Worm (Caenorhabditis elegans) whole organism, L4 larva: ENCODE results near the gene T02C1.2.
A peak's percentile ranks its signal among the peaks of the same experiment; 100 is the strongest.

ENCODE experiments used
- D1046.2 ChIP-seq: fragments of 200-800 bp; sonication (Bioruptor generic); IDR thresholded peaks from 2 replicates; pipeline ENCODE4 v1.3.6; 2022; ENCODE audit warnings: missing genetic modification characterization, missing compliant biosample characterization
- F26F4.8 ChIP-seq: fragments of 200-800 bp; sonication (Bioruptor generic); conservative IDR thresholded peaks from 2 replicates; pipeline ENCODE4 v1.3.6; 2022; ENCODE audit warnings: missing genetic modification characterization, missing compliant biosample characterization
- Y105C5A.15 ChIP-seq: fragments of 200-800 bp; sonication (Bioruptor generic); IDR thresholded peaks from 2 replicates; pipeline ENCODE4 v1.3.6; 2022; ENCODE audit warnings: missing genetic modification characterization, missing compliant biosample characterization
- aha-1 ChIP-seq: fragments of 150-350 bp; peaks from one replicate; lab custom pipeline; 2014; ENCODE audit warnings: missing biosample characterization, missing genetic modification characterization
- arid-1 ChIP-seq: fragments of 200-800 bp; sonication (Bioruptor generic); conservative IDR thresholded peaks from 2 replicates; pipeline ENCODE4 v1.3.6; 2022; ENCODE audit warnings: missing genetic modification reagents, missing genetic modification characterization, missing compliant biosample characterization
- ceh-32 ChIP-seq: sonication (generic microtip); optimal IDR thresholded peaks from 2 replicates; lab custom pipeline; 2016; ENCODE audit warnings: mild to moderate bottlenecking, missing genetic modification characterization, missing compliant biosample characterization; ENCODE audit not compliant: poor library complexity
- ceh-82 ChIP-seq: sonication (generic microtip); optimal IDR thresholded peaks from 2 replicates; lab custom pipeline; 2017; ENCODE audit warnings: missing biosample characterization, missing genetic modification characterization
- daf-12 ChIP-seq: fragments of 150-350 bp; optimal IDR thresholded peaks from 2 replicates; lab custom pipeline; 2014; ENCODE audit warnings: missing biosample characterization, missing genetic modification reagents, missing genetic modification characterization
- daf-16 ChIP-seq, 3 experiments: sonication (generic microtip); optimal IDR thresholded peaks; 2 replicates each; lab custom pipeline; 2016 to 2017; ENCODE audit warnings: missing genetic modification characterization in 3 of 3, missing genetic modification reagents in 3 of 3, mild to moderate bottlenecking in 2 of 3, missing compliant biosample characterization in 2 of 3, missing biosample characterization in 1 of 3, moderate library complexity in 1 of 3
- dmd-6 ChIP-seq: fragments of 200-800 bp; sonication (Bioruptor generic); IDR thresholded peaks from 2 replicates; pipeline ENCODE4 v1.3.6; 2022; ENCODE audit warnings: missing genetic modification reagents, missing genetic modification characterization, missing compliant biosample characterization
- dmd-9 ChIP-seq: fragments of 200-800 bp; sonication (Bioruptor generic); IDR thresholded peaks from 2 replicates; pipeline ENCODE4 v1.3.6; 2022; ENCODE audit warnings: missing genetic modification reagents, missing genetic modification characterization, missing compliant biosample characterization
- dpl-1 ChIP-seq: fragments of 150-350 bp; optimal IDR thresholded peaks from 2 replicates; lab custom pipeline; 2014; ENCODE audit warnings: missing biosample characterization, missing genetic modification reagents, missing genetic modification characterization
- dve-1 ChIP-seq: sonication (generic microtip); optimal IDR thresholded peaks from 2 replicates; lab custom pipeline; 2017; ENCODE audit warnings: antibody characterized with exemption, mild to moderate bottlenecking, missing genetic modification characterization, missing compliant biosample characterization; ENCODE audit not compliant: insufficient read depth
- egl-27 ChIP-seq: sonication (generic microtip); optimal IDR thresholded peaks from 3 replicates; lab custom pipeline; 2017; ENCODE audit warnings: missing biosample characterization, missing genetic modification reagents, missing genetic modification characterization
- egl-43 ChIP-seq: fragments of 200-800 bp; sonication (Bioruptor generic); IDR thresholded peaks from 2 replicates; pipeline ENCODE4 v1.3.6; 2022; ENCODE audit warnings: missing genetic modification reagents, missing genetic modification characterization, missing compliant biosample characterization
- hif-1 ChIP-seq, 2 experiments: sonication (generic microtip); optimal IDR thresholded peaks; 2 replicates each; lab custom pipeline; 2016 to 2017; ENCODE audit warnings: missing compliant biosample characterization in 2 of 2, missing genetic modification characterization in 2 of 2, missing genetic modification reagents in 2 of 2, missing genotype in 2 of 2, mild to moderate bottlenecking in 1 of 2
- hlh-11 ChIP-seq: fragments of 200-800 bp; sonication (Bioruptor generic); optimal IDR thresholded peaks from 2 replicates; lab custom pipeline; 2018; ENCODE audit warnings: mild to moderate bottlenecking, missing genetic modification characterization, missing compliant biosample characterization
- hlh-30 ChIP-seq: sonication (generic microtip); optimal IDR thresholded peaks from 2 replicates; lab custom pipeline; 2017; ENCODE audit warnings: antibody characterized with exemption, mild to moderate bottlenecking, missing genetic modification characterization, missing compliant biosample characterization; ENCODE audit not compliant: insufficient read depth
- hmg-1.1 ChIP-seq: fragments of 200-800 bp; sonication (Bioruptor generic); IDR thresholded peaks from 2 replicates; pipeline ENCODE4 v1.3.6; 2022; ENCODE audit warnings: missing genetic modification reagents, missing genetic modification characterization, missing compliant biosample characterization
- lim-7 ChIP-seq: fragments of 200-800 bp; sonication (Bioruptor generic); IDR thresholded peaks from 2 replicates; pipeline ENCODE4 v1.3.6; 2022; ENCODE audit warnings: missing genetic modification characterization, missing compliant biosample characterization
- lin-13 ChIP-seq: fragments of 150-350 bp; optimal IDR thresholded peaks from 2 replicates; lab custom pipeline; 2014; ENCODE audit warnings: missing biosample characterization, missing genetic modification reagents, missing genetic modification characterization
- lin-38 ChIP-seq: fragments of 200-800 bp; sonication (Bioruptor generic); IDR thresholded peaks from 2 replicates; pipeline ENCODE4 v1.3.6; 2022; ENCODE audit warnings: missing genetic modification reagents, missing genetic modification characterization, missing compliant biosample characterization
- lir-3 ChIP-seq: sonication (generic microtip); optimal IDR thresholded peaks from 2 replicates; lab custom pipeline; 2016; ENCODE audit warnings: mild to moderate bottlenecking, missing genetic modification characterization, missing compliant biosample characterization
- lsy-2 ChIP-seq, 2 experiments: fragments of 150-350 bp in 1 of 2; sonication (generic microtip) in 1 of 2; optimal IDR thresholded peaks; 2 replicates each; lab custom pipeline; 2014 to 2017; ENCODE audit warnings: missing biosample characterization in 2 of 2, missing genetic modification characterization in 2 of 2
- mdl-1 ChIP-seq, 2 experiments: fragments of 150-350 bp in 1 of 2; sonication (generic microtip) in 1 of 2; optimal IDR thresholded peaks; 2 replicates each; lab custom pipeline; 2014 to 2017; ENCODE audit warnings: missing biosample characterization in 2 of 2, missing genetic modification characterization in 2 of 2
- mdt-29 ChIP-seq: fragments of 200-800 bp; sonication (Bioruptor generic); IDR thresholded peaks from 2 replicates; pipeline ENCODE4 v1.3.6; 2022; ENCODE audit warnings: missing genetic modification reagents, missing genetic modification characterization, missing compliant biosample characterization
- mep-1 ChIP-seq: fragments of 150-350 bp; sonication (generic microtip); optimal IDR thresholded peaks from 3 replicates; lab custom pipeline; 2014; ENCODE audit warnings: missing biosample characterization, missing genetic modification characterization
- mes-2 ChIP-seq: sonication (generic microtip); optimal IDR thresholded peaks from 2 replicates; lab custom pipeline; 2016; ENCODE audit warnings: missing genotype, mild to moderate bottlenecking, missing genetic modification characterization, missing compliant biosample characterization; ENCODE audit not compliant: poor library complexity, severe bottlenecking
- mxl-3 ChIP-seq: fragments of 200-800 bp; sonication (Bioruptor generic); optimal IDR thresholded peaks from 2 replicates; lab custom pipeline; 2018; ENCODE audit warnings: mild to moderate bottlenecking, missing genetic modification characterization, missing compliant biosample characterization
- nhr-102 ChIP-seq: sonication (generic microtip); optimal IDR thresholded peaks from 2 replicates; lab custom pipeline; 2016; ENCODE audit warnings: mild to moderate bottlenecking, missing genetic modification characterization, moderate library complexity, missing compliant biosample characterization
- nhr-111 ChIP-seq: fragments of 200-800 bp; sonication (Bioruptor generic); optimal IDR thresholded peaks from 2 replicates; lab custom pipeline; 2018; ENCODE audit warnings: mild to moderate bottlenecking, missing genetic modification characterization, missing compliant biosample characterization
- nhr-237 ChIP-seq: sonication (generic microtip); optimal IDR thresholded peaks from 2 replicates; lab custom pipeline; 2017; ENCODE audit warnings: missing biosample characterization, missing genetic modification characterization
- nhr-28 ChIP-seq: fragments of 150-350 bp; optimal IDR thresholded peaks from 2 replicates; lab custom pipeline; 2014; ENCODE audit warnings: missing biosample characterization, missing genetic modification characterization
- pha-4 ChIP-seq, 2 experiments: fragments of 150-350 bp in 1 of 2; fragments of 200-800 bp in 1 of 2; sonication (Bioruptor generic) in 1 of 2; IDR thresholded peaks in 1 of 2; optimal IDR thresholded peaks in 1 of 2; 2 replicates each; pipeline versions ENCODE4 v1.3.6 to Lab custom; 2014 to 2022; ENCODE audit warnings: missing genetic modification characterization in 2 of 2, missing genetic modification reagents in 2 of 2, missing biosample characterization in 1 of 2, missing compliant biosample characterization in 1 of 2
- pqm-1 ChIP-seq: sonication (generic microtip); optimal IDR thresholded peaks from 2 replicates; lab custom pipeline; 2017; ENCODE audit warnings: missing biosample characterization, missing genetic modification characterization
- rbr-2 ChIP-seq: sonication (generic microtip); optimal IDR thresholded peaks from 2 replicates; lab custom pipeline; 2016; ENCODE audit warnings: missing genotype, missing genetic modification characterization, missing compliant biosample characterization
- zag-1 ChIP-seq: fragments of 150-350 bp; optimal IDR thresholded peaks from 2 replicates; lab custom pipeline; 2014; ENCODE audit warnings: missing biosample characterization, missing genetic modification characterization
- zfp-2 ChIP-seq: sonication (generic microtip); optimal IDR thresholded peaks from 2 replicates; lab custom pipeline; 2016; ENCODE audit warnings: mild to moderate bottlenecking, missing genetic modification characterization, missing compliant biosample characterization
- zfp-3 ChIP-seq: fragments of 200-800 bp; sonication (Bioruptor generic); conservative IDR thresholded peaks from 2 replicates; pipeline ENCODE4 v1.3.6; 2022; ENCODE audit warnings: missing genetic modification reagents, missing genetic modification characterization, missing compliant biosample characterization
- zip-11 ChIP-seq: fragments of 200-800 bp; sonication (Bioruptor generic); IDR thresholded peaks from 2 replicates; pipeline ENCODE4 v1.3.6; 2022; ENCODE audit warnings: missing genetic modification characterization, missing compliant biosample characterization
- zip-2 ChIP-seq: fragments of 150-350 bp; optimal IDR thresholded peaks from 2 replicates; lab custom pipeline; 2014; ENCODE audit warnings: missing biosample characterization, missing genetic modification characterization
- ztf-7 ChIP-seq: fragments of 150-350 bp; optimal IDR thresholded peaks from 2 replicates; lab custom pipeline; 2014; ENCODE audit warnings: missing biosample characterization, missing genetic modification characterization

Gene T02C1.2

DNA sequence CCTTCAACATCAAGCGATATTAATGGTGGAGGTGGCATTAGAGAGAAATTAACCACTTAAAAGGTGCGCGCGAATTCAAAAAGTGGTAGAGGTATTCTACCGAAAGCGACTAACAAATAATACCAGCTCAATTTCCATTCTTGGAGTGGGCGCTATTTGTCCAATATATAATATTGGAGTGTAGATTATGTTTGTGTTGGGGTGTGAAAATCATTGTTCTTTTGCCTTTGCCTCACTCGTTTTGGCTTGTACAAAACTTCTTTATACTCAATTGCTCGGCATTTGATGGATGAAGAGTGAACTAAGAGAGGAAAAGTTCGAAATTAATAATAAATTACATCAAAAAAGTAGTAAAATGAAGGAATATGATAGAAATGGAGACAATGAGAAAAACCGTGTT is 19.7 kb upstream of the T02C1.2 start, which contains the start of gene T23G5.3:
Gene T23G5.3, minus strand, starts transcription at position 101 of the 400 bp plus-strand sequence.
- no peak for TF ChIP-seq nhr-237
- TF ChIP-seq aha-1 (tag; lab: Kevin White, UChicago), result peak; percentile 56

DNA sequence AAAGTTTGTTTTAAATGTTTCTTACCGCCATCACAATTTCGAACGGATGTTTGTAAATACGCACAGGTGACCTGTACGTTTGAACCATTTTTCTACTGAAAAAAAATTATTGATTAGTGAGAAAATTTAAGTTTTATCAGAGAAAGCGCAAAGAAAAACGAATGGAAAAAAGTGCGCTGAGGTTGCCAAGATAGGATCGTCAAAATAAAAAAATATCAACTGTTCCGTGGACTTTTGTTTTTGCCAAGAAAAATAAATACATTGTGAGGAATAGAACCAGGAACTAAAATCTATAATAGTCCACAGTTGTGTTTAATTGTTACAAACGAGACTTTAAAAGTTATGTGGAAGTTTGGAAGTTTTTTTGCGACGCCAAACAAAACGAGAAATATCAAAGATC is 14.6 kb upstream of the T02C1.2 start, which contains the start of gene T23G5.2:
Gene T23G5.2, minus strand, starts transcription at position 101 of the 400 bp plus-strand sequence.
- TF ChIP-seq daf-16 (GFP tag; optimal IDR thresholded peaks at IDR 0.05; lab: Kevin White, UChicago), result no peak
- TF ChIP-seq daf-16 (tag; optimal IDR thresholded peaks at IDR 0.05; lab: Kevin White, UChicago), result no peak
- TF ChIP-seq aha-1 (tag; lab: Kevin White, UChicago), result peak; percentile 57

DNA sequence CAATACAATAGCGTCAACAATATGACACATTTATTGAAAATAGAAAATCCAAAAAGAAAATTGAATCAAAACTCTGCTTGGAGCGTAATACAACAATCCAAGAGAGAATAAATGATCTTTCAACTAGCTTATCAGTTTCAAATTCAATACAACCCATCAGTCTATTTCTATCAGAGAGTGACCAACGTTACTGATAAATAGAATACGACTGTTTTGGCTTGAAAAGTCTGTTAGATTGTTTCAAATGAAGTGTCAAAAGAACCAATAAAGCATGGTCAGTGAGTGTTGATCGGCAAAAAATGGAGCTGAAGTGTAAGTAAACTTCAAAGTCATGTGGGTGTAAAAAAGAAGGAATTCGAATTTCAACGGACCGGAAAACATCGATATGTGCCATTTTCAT is 13.2 kb upstream of the T02C1.2 start:
- no peak for TF ChIP-seq zfp-3 (GFP tag; lab: Robert Waterston, UW)
- no peak for TF ChIP-seq egl-27 (tag; lab: Kevin White, UChicago)
- no peak for TF ChIP-seq F26F4.8
- no peak for TF ChIP-seq hlh-30 (tag; lab: Kevin White, UChicago)
- no peak for TF ChIP-seq lim-7 (GFP tag; lab: Robert Waterston, UW)
- peak; percentile 74 for TF ChIP-seq pqm-1
- TF ChIP-seq daf-16 (GFP tag; optimal IDR thresholded peaks at IDR 0.05; lab: Kevin White, UChicago), result no peak
- peak; percentile 85 for TF ChIP-seq daf-16 (tag; optimal IDR thresholded peaks at IDR 0.05; lab: Kevin White, UChicago)
- peak; percentile 23 for TF ChIP-seq hlh-11 (tag; lab: Kevin White, UChicago)
- TF ChIP-seq ceh-82 (tag; lab: Kevin White, UChicago), result no peak
- TF ChIP-seq nhr-28 (tag; lab: Kevin White, UChicago), result peak; percentile 40
- no peak for TF ChIP-seq dmd-9 (GFP tag; lab: Robert Waterston, UW)
- TF ChIP-seq lin-38, result no peak
- peak; percentile 5 for TF ChIP-seq dve-1 (tag; lab: Kevin White, UChicago)
- TF ChIP-seq zag-1 (tag; lab: Kevin White, UChicago), result no peak
- no peak for TF ChIP-seq rbr-2 (tag; lab: Kevin White, UChicago)
- TF ChIP-seq mdl-1 (tag; optimal IDR thresholded peaks at IDR 0.05; lab: Kevin White, UChicago), result no peak
- no peak for TF ChIP-seq D1046.2 (GFP tag; lab: Robert Waterston, UW)
- TF ChIP-seq nhr-111 (GFP tag; lab: Kevin White, UChicago), result no peak
- no peak for TF ChIP-seq lir-3
- TF ChIP-seq ztf-7 (tag; lab: Kevin White, UChicago), result no peak
- TF ChIP-seq zip-11 (GFP tag; lab: Robert Waterston, UW), result no peak
- no peak for TF ChIP-seq zfp-2 (tag; lab: Kevin White, UChicago)

DNA sequence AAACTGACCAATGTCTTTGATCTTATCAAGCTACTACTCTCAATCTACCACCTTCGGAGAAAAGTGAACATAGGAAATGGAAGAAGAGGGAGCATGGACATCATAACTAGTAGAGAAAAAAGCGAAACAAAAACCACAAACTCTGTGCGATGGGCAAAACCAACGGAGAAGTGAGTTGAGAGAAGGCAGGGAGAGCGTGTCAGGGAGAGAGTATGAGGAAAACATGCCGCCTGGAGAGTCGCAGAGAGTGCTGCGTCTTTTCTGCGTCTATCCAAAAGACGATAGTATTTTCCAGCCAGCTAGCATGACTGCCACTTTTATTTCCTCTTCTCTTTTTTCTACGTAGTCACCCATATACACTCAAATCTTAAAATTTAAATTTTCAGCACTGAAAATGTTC is 10.8 kb upstream of the T02C1.2 start, which contains the start of gene saeg-2:
Gene saeg-2, plus strand, starts transcription at position 381 of the 400 bp plus-strand sequence.
- TF ChIP-seq daf-12, result no peak
- TF ChIP-seq ztf-7 (tag; lab: Kevin White, UChicago), result peak; percentile 14
- TF ChIP-seq aha-1 (tag; lab: Kevin White, UChicago), result peak; percentile 93
- TF ChIP-seq dpl-1 (GFP tag; lab: Kevin White, UChicago), result peak; percentile 31
- TF ChIP-seq ceh-32 (tag; lab: Kevin White, UChicago), result no peak
- peak; percentile 36 for TF ChIP-seq nhr-28 (tag; lab: Kevin White, UChicago)
- peak; percentile 52 for TF ChIP-seq mep-1 (tag; lab: Kevin White, UChicago)
- no peak for TF ChIP-seq mdt-29 (GFP tag; lab: Robert Waterston, UW)
- TF ChIP-seq pqm-1, result peak; percentile 36
- TF ChIP-seq egl-43 (GFP tag; lab: Robert Waterston, UW), result 0 out of 2 replicates have a peak, but pooled peaks have one; percentile 51
- TF ChIP-seq zip-2 (tag; lab: Kevin White, UChicago), result no peak
- peak in 1 of 2 experiments; percentile 23 for TF ChIP-seq lsy-2 (tag; optimal IDR thresholded peaks at IDR 0.05; lab: Kevin White, UChicago)
- TF ChIP-seq D1046.2 (GFP tag; lab: Robert Waterston, UW), result no peak
- peak; percentile 34 for TF ChIP-seq rbr-2 (tag; lab: Kevin White, UChicago)
- TF ChIP-seq arid-1 (GFP tag; lab: Robert Waterston, UW), result no peak
- TF ChIP-seq mes-2, result peak; percentile 34
- peak; percentile 56 for TF ChIP-seq lin-13 (GFP tag; lab: Kevin White, UChicago)
- TF ChIP-seq Y105C5A.15, result 0 out of 2 replicates have a peak, but pooled peaks have one; percentile 35
- peak; percentile 75 for TF ChIP-seq mxl-3
- TF ChIP-seq daf-16 (GFP tag; optimal IDR thresholded peaks at IDR 0.05; lab: Kevin White, UChicago), result no peak
- peak; percentile 51 for TF ChIP-seq daf-16 (tag; optimal IDR thresholded peaks at IDR 0.05; lab: Kevin White, UChicago)
- peak; percentile 62 for TF ChIP-seq hmg-1.1
- peak in 1 of 2 experiments; percentile 15 for TF ChIP-seq hif-1 (tag; optimal IDR thresholded peaks at IDR 0.05; lab: Kevin White, UChicago)
- peak; percentile 78 for TF ChIP-seq hlh-11 (tag; lab: Kevin White, UChicago)
- peak; percentile 19; the same call in 1 of the 2 replicates for TF ChIP-seq dmd-6
- no peak for TF ChIP-seq pha-4 (GFP tag; IDR thresholded peaks at IDR 0.05; lab: Robert Waterston, UW)
- peak; percentile 41 for TF ChIP-seq pha-4 (tag; optimal IDR thresholded peaks at IDR 0.05; lab: Kevin White, UChicago)
- TF ChIP-seq nhr-102 (tag; lab: Kevin White, UChicago), result no peak
